Worm (Caenorhabditis elegans) whole organism, young adult: Measurements from ENCODE around the gene B0244.17.

Source experiments
- B0261.1 ChIP-seq: sonication (generic microtip); optimal IDR thresholded peaks from 2 replicates; lab custom pipeline; 2016; ENCODE audit warnings: mild to moderate bottlenecking, missing genetic modification characterization, moderate library complexity, missing compliant biosample characterization
- B0336.3 ChIP-seq: fragments of 200-800 bp; sonication (Bioruptor generic); IDR thresholded peaks from 2 replicates; pipeline ENCODE4 v1.3.6; 2022; ENCODE audit warnings: missing genetic modification characterization, missing compliant biosample characterization
- F39B2.1 ChIP-seq: fragments of 200-800 bp; sonication (Bioruptor generic); IDR thresholded peaks from 2 replicates; pipeline ENCODE4 v1.3.6; 2022; ENCODE audit warnings: missing genetic modification reagents, missing genetic modification characterization, missing compliant biosample characterization
- F49E8.2 ChIP-seq: sonication (generic microtip); optimal IDR thresholded peaks from 3 replicates; lab custom pipeline; 2017; ENCODE audit warnings: missing genetic modification characterization, mild to moderate bottlenecking, missing compliant biosample characterization, antibody characterized with exemption, moderate library complexity; ENCODE audit not compliant: insufficient read depth
- F55B11.4 ChIP-seq: sonication (generic microtip); optimal IDR thresholded peaks from 2 replicates; lab custom pipeline; 2016; ENCODE audit warnings: missing compliant biosample characterization, missing genetic modification characterization, borderline replicate concordance; ENCODE audit not compliant: insufficient read depth
- F57C9.4 ChIP-seq: sonication (generic microtip); optimal IDR thresholded peaks from 2 replicates; lab custom pipeline; 2017; ENCODE audit warnings: mild to moderate bottlenecking, missing genetic modification characterization, missing compliant biosample characterization
- T07F8.4 ChIP-seq: sonication (generic microtip); optimal IDR thresholded peaks from 2 replicates; lab custom pipeline; 2016; ENCODE audit warnings: mild to moderate bottlenecking, missing genetic modification characterization, moderate library complexity, missing compliant biosample characterization
- Y67H2A.10 ChIP-seq: fragments of 200-800 bp; sonication (Bioruptor generic); conservative IDR thresholded peaks from 2 replicates; pipeline ENCODE4 v1.3.6; 2022; ENCODE audit warnings: missing genetic modification reagents, missing genetic modification characterization, missing compliant biosample characterization
- Y79H2A.3 ChIP-seq: fragments of 200-800 bp; sonication (Bioruptor generic); conservative IDR thresholded peaks from 2 replicates; pipeline ENCODE4 v1.3.6; 2022; ENCODE audit warnings: missing genetic modification reagents, missing genetic modification characterization, missing compliant biosample characterization
- ama-1 ChIP-seq, 3 experiments: fragments of 150-350 bp in 1 of 3; sonication (generic microtip) in 2 of 3; optimal IDR thresholded peaks; 2 replicates each; lab custom pipeline; 2014 to 2018; ENCODE audit warnings: missing biosample characterization in 2 of 3, missing genetic modification characterization in 2 of 3, missing genetic modification reagents in 2 of 3
- aptf-2 ChIP-seq: fragments of 200-800 bp; sonication (Bioruptor generic); conservative IDR thresholded peaks from 2 replicates; pipeline ENCODE4 v1.3.6; 2022; ENCODE audit warnings: missing genetic modification reagents, missing genetic modification characterization, missing compliant biosample characterization
- athp-1 ChIP-seq: sonication (generic microtip); optimal IDR thresholded peaks from 2 replicates; lab custom pipeline; 2017; ENCODE audit warnings: mild to moderate bottlenecking, missing genetic modification characterization, missing compliant biosample characterization
- bed-1 ChIP-seq: fragments of 200-800 bp; sonication (Bioruptor generic); IDR thresholded peaks from 2 replicates; pipeline ENCODE4 v1.3.6; 2022; ENCODE audit warnings: missing genetic modification reagents, missing genetic modification characterization, missing compliant biosample characterization
- ccch-3 ChIP-seq: fragments of 200-800 bp; sonication (Bioruptor generic); optimal IDR thresholded peaks from 2 replicates; lab custom pipeline; 2018; ENCODE audit warnings: mild to moderate bottlenecking, missing genetic modification characterization, missing compliant biosample characterization
- ceh-100 ChIP-seq: fragments of 200-800 bp; sonication (Bioruptor generic); IDR thresholded peaks from 2 replicates; pipeline ENCODE4 v1.3.6; 2022; ENCODE audit warnings: missing genetic modification reagents, missing genetic modification characterization, missing compliant biosample characterization
- ceh-40 ChIP-seq: fragments of 200-800 bp; sonication (Bioruptor generic); IDR thresholded peaks from 2 replicates; pipeline ENCODE4 v1.3.6; 2022; ENCODE audit warnings: missing genetic modification characterization, missing compliant biosample characterization
- ceh-58 ChIP-seq: fragments of 200-800 bp; sonication (Bioruptor generic); IDR thresholded peaks from 2 replicates; pipeline ENCODE4 v1.3.6; 2022; ENCODE audit warnings: missing genetic modification characterization, missing compliant biosample characterization
- ceh-91 ChIP-seq: fragments of 200-800 bp; sonication (Bioruptor generic); IDR thresholded peaks from 2 replicates; pipeline ENCODE4 v1.3.6; 2022; ENCODE audit warnings: missing genetic modification reagents, missing genetic modification characterization, missing compliant biosample characterization
- egl-44 ChIP-seq: fragments of 200-800 bp; sonication (Bioruptor generic); IDR thresholded peaks from 2 replicates; pipeline ENCODE4 v1.3.6; 2022; ENCODE audit warnings: missing genetic modification reagents, missing genetic modification characterization, missing compliant biosample characterization
- ekl-4 ChIP-seq: fragments of 200-800 bp; sonication (Bioruptor generic); IDR thresholded peaks from 2 replicates; pipeline ENCODE4 v1.3.6; 2022; ENCODE audit warnings: missing genetic modification reagents, missing genetic modification characterization, missing compliant biosample characterization
- hmg-1.2 ChIP-seq: fragments of 200-800 bp; sonication (Bioruptor generic); IDR thresholded peaks from 2 replicates; pipeline ENCODE4 v1.3.6; 2022; ENCODE audit warnings: missing genetic modification reagents, missing genetic modification characterization, missing compliant biosample characterization
- hrde-1 ChIP-seq: sonication (generic microtip); optimal IDR thresholded peaks from 2 replicates; lab custom pipeline; 2016; ENCODE audit warnings: missing genetic modification characterization, mild to moderate bottlenecking, missing compliant biosample characterization, moderate library complexity, missing genotype, missing genetic modification reagents, borderline replicate concordance
- hsf-1 ChIP-seq: fragments of 200-800 bp; sonication (Bioruptor generic); IDR thresholded peaks from 2 replicates; pipeline ENCODE4 v1.3.6; 2022; ENCODE audit warnings: missing genetic modification reagents, missing genetic modification characterization, missing compliant biosample characterization
- lag-1 ChIP-seq: fragments of 200-800 bp; sonication (Bioruptor generic); IDR thresholded peaks from 2 replicates; pipeline ENCODE4 v1.3.6; 2022; ENCODE audit warnings: missing genetic modification reagents, missing genetic modification characterization, missing compliant biosample characterization
- lin-26 ChIP-seq: fragments of 200-800 bp; sonication (Bioruptor generic); IDR thresholded peaks from 2 replicates; pipeline ENCODE4 v1.3.6; 2022; ENCODE audit warnings: missing genetic modification reagents, missing genetic modification characterization, missing compliant biosample characterization
- lin-40 ChIP-seq: sonication (generic microtip); optimal IDR thresholded peaks from 2 replicates; lab custom pipeline; 2016; ENCODE audit warnings: missing genetic modification characterization, mild to moderate bottlenecking, missing compliant biosample characterization, missing genotype, missing genetic modification reagents
- lsl-1 ChIP-seq: fragments of 200-800 bp; sonication (Bioruptor generic); optimal IDR thresholded peaks from 2 replicates; lab custom pipeline; 2018; ENCODE audit warnings: mild to moderate bottlenecking, missing genetic modification characterization, moderate library complexity, missing compliant biosample characterization
- madf-6 ChIP-seq: fragments of 200-800 bp; sonication (Bioruptor generic); IDR thresholded peaks from 2 replicates; pipeline ENCODE4 v1.3.6; 2022; ENCODE audit warnings: missing genetic modification reagents, missing genetic modification characterization, missing compliant biosample characterization
- madf-8 ChIP-seq: fragments of 200-800 bp; sonication (Bioruptor generic); conservative IDR thresholded peaks from 2 replicates; pipeline ENCODE4 v1.3.6; 2022; ENCODE audit warnings: missing genetic modification reagents, missing genetic modification characterization, missing compliant biosample characterization
- mcd-1 ChIP-seq: fragments of 200-800 bp; sonication (Bioruptor generic); IDR thresholded peaks from 2 replicates; pipeline ENCODE4 v1.3.6; 2022; ENCODE audit warnings: missing genetic modification reagents, missing genetic modification characterization, missing compliant biosample characterization
- nhr-179 ChIP-seq: sonication (generic microtip); optimal IDR thresholded peaks from 2 replicates; lab custom pipeline; 2016; ENCODE audit warnings: mild to moderate bottlenecking, missing genetic modification characterization, missing compliant biosample characterization
- sdz-38 ChIP-seq: sonication (generic microtip); optimal IDR thresholded peaks from 2 replicates; lab custom pipeline; 2016; ENCODE audit warnings: missing genotype, missing genetic modification characterization, missing compliant biosample characterization
- snpc-1.1 ChIP-seq: sonication (generic microtip); optimal IDR thresholded peaks from 2 replicates; lab custom pipeline; 2017; ENCODE audit warnings: missing genetic modification characterization, mild to moderate bottlenecking, missing compliant biosample characterization, antibody characterized with exemption, moderate library complexity, missing genotype, missing genetic modification reagents; ENCODE audit not compliant: insufficient read depth
- snpc-4 ChIP-seq, 5 experiments: fragments of 150-350 bp in 1 of 5; sonication (generic microtip) in 4 of 5; optimal IDR thresholded peaks; 2 replicates each; lab custom pipeline; 2014 to 2018; ENCODE audit warnings: missing genetic modification characterization in 5 of 5, missing biosample characterization in 3 of 5, antibody characterized with exemption in 2 of 5, mild to moderate bottlenecking in 2 of 5, missing compliant biosample characterization in 2 of 5, missing genotype in 2 of 5, moderate library complexity in 2 of 5, missing genetic modification reagents in 1 of 5
- somi-1 ChIP-seq: fragments of 200-800 bp; sonication (Bioruptor generic); optimal IDR thresholded peaks from 2 replicates; lab custom pipeline; 2018; ENCODE audit warnings: mild to moderate bottlenecking, missing genetic modification characterization, missing compliant biosample characterization
- unc-130 ChIP-seq: sonication (generic microtip); optimal IDR thresholded peaks from 2 replicates; lab custom pipeline; 2016; ENCODE audit warnings: missing genetic modification reagents, missing genetic modification characterization, missing compliant biosample characterization
- ztf-25 ChIP-seq: fragments of 200-800 bp; sonication (Bioruptor generic); IDR thresholded peaks from 2 replicates; pipeline ENCODE4 v1.3.6; 2022; ENCODE audit warnings: missing genetic modification reagents, missing genetic modification characterization, missing compliant biosample characterization
- ztf-28 ChIP-seq: fragments of 200-800 bp; sonication (Bioruptor generic); IDR thresholded peaks from 2 replicates; pipeline ENCODE4 v1.3.6; 2022; ENCODE audit warnings: missing genetic modification reagents, missing genetic modification characterization, missing compliant biosample characterization

B0244.17 gene

ce11 chrIII:5715467-5715866 lies 17.6 kb upstream of the B0244.17 start (continued):
- TF ChIP-seq snpc-4 (GFP tag; optimal IDR thresholded peaks at IDR 0.05; lab: Kevin White, UChicago) (no peak), snpc-4 (tag; optimal IDR thresholded peaks at IDR 0.05; lab: Kevin White, UChicago) (peak in 2 of 4 experiments; percentile 38), F49E8.2 (tag; lab: Kevin White, UChicago) (no peak), T07F8.4 (tag; lab: Kevin White, UChicago) (no peak), lin-40 (tag; lab: Kevin White, UChicago) (peak; percentile 47), nhr-179 (no peak), hsf-1 (GFP tag; lab: Robert Waterston, UW) (0 out of 2 replicates have a peak, but pooled peaks have one; percentile 41), F39B2.1 (GFP tag; lab: Robert Waterston, UW) (no peak), Y67H2A.10 (GFP tag; lab: Robert Waterston, UW) (no peak), bed-1 (no peak), F55B11.4 (no peak), snpc-1.1 (tag; lab: Kevin White, UChicago) (no peak), unc-130 (GFP tag; lab: Kevin White, UChicago) (no peak), F57C9.4 (no peak), sdz-38 (tag; lab: Kevin White, UChicago) (no peak), athp-1 (no peak), ceh-100 (GFP tag; lab: Robert Waterston, UW) (no peak), egl-44 (no peak), lsl-1 (no peak), ceh-91 (GFP tag; lab: Robert Waterston, UW) (no peak), madf-8 (GFP tag; lab: Robert Waterston, UW) (no peak), ztf-28 (GFP tag; lab: Robert Waterston, UW) (0 out of 2 replicates have a peak, but pooled peaks have one; percentile 26), ztf-25 (GFP tag; lab: Robert Waterston, UW) (no peak), ceh-58 (no peak), ceh-40 (GFP tag; lab: Robert Waterston, UW) (no peak), ekl-4 (GFP tag; lab: Robert Waterston, UW) (no peak), B0261.1 (tag; lab: Kevin White, UChicago) (no peak), lag-1 (GFP tag; lab: Robert Waterston, UW) (no peak), ccch-3 (no peak), aptf-2 (GFP tag; lab: Robert Waterston, UW) (no peak)
- TF ChIP-seq, all 124 proteins: peak for 30

ce11 chrIII:5717173-5717748 lies 15.8 kb upstream of the B0244.17 start:
- TF ChIP-seq ama-1 (optimal IDR thresholded peaks at IDR 0.05; lab: Kevin White, UChicago): peak; percentile 0
- TF ChIP-seq ama-1 (GFP tag; optimal IDR thresholded peaks at IDR 0.05; lab: Kevin White, UChicago): no peak
- TF ChIP-seq somi-1 (GFP tag; lab: Kevin White, UChicago): no peak
- 0 out of 2 replicates have a peak, but pooled peaks have one; percentile 14 for TF ChIP-seq madf-6
- TF ChIP-seq Y79H2A.3: no peak
- TF ChIP-seq mcd-1: 0 out of 2 replicates have a peak, but pooled peaks have one; percentile 5
- TF ChIP-seq B0336.3: peak; percentile 17; the same call in 1 of the 2 replicates
- TF ChIP-seq lin-26 (GFP tag; lab: Robert Waterston, UW): 0 out of 2 replicates have a peak, but pooled peaks have one; percentile 31
- TF ChIP-seq hmg-1.2 (GFP tag; lab: Robert Waterston, UW): 0 out of 2 replicates have a peak, but pooled peaks have one; percentile 21
- no peak for TF ChIP-seq egl-44
- peak; percentile 22 for TF ChIP-seq hrde-1 (tag; lab: Kevin White, UChicago)
